Worm (Caenorhabditis elegans) whole organism, L1 larva: Measurements from ENCODE around the gene srg-45.
A peak's percentile ranks its signal among the peaks of the same experiment; 100 is the strongest.

Source experiments
- C04F5.9 ChIP-seq: sonication (generic microtip); optimal IDR thresholded peaks from 2 replicates; lab custom pipeline; 2016; ENCODE audit warnings: missing genetic modification characterization, missing compliant biosample characterization
- C16A3.4 ChIP-seq: fragments of 150-350 bp; optimal IDR thresholded peaks from 2 replicates; lab custom pipeline; 2014; ENCODE audit warnings: missing biosample characterization, missing genetic modification characterization
- aha-1 ChIP-seq: fragments of 150-350 bp; optimal IDR thresholded peaks from 2 replicates; lab custom pipeline; 2014; ENCODE audit warnings: missing biosample characterization, missing genetic modification characterization
- ama-1 ChIP-seq: fragments of 150-350 bp; optimal IDR thresholded peaks from 2 replicates; lab custom pipeline; 2014
- ceh-63 ChIP-seq: fragments of 200-800 bp; sonication (Bioruptor generic); optimal IDR thresholded peaks from 2 replicates; lab custom pipeline; 2018; ENCODE audit warnings: mild to moderate bottlenecking, missing genetic modification characterization, missing compliant biosample characterization
- ceh-82 ChIP-seq, 3 experiments: fragments of 150-350 bp in 1 of 3; sonication (generic microtip) in 2 of 3; optimal IDR thresholded peaks; 2 replicates each; lab custom pipeline; 2014 to 2017; ENCODE audit warnings: missing biosample characterization in 3 of 3, missing genetic modification characterization in 3 of 3
- ceh-90 ChIP-seq: sonication (generic microtip); optimal IDR thresholded peaks from 2 replicates; lab custom pipeline; 2016; ENCODE audit warnings: missing genetic modification characterization, missing compliant biosample characterization
- ces-1 ChIP-seq: fragments of 150-350 bp; optimal IDR thresholded peaks from 2 replicates; lab custom pipeline; 2014; ENCODE audit warnings: missing biosample characterization, missing genetic modification reagents, missing genetic modification characterization
- dpl-1 ChIP-seq, 3 experiments: fragments of 150-350 bp in 2 of 3; sonication (generic microtip) in 1 of 3; optimal IDR thresholded peaks; 2 replicates each; lab custom pipeline; 2014 to 2017; ENCODE audit warnings: missing biosample characterization in 3 of 3, missing genetic modification characterization in 3 of 3, missing genetic modification reagents in 3 of 3
- efl-3 ChIP-seq: fragments of 200-800 bp; sonication (Bioruptor generic); optimal IDR thresholded peaks from 2 replicates; lab custom pipeline; 2018; ENCODE audit warnings: mild to moderate bottlenecking, missing genetic modification characterization, missing compliant biosample characterization
- egl-27 ChIP-seq, 2 experiments: fragments of 150-350 bp in 1 of 2; sonication (generic microtip); optimal IDR thresholded peaks; 3 replicates each; lab custom pipeline; 2017 to 2018; ENCODE audit warnings: missing biosample characterization in 2 of 2, missing genetic modification characterization in 2 of 2, missing genetic modification reagents in 2 of 2
- elt-2 ChIP-seq: sonication (generic microtip); optimal IDR thresholded peaks from 2 replicates; lab custom pipeline; 2016; ENCODE audit warnings: missing genetic modification characterization, mild to moderate bottlenecking, inconsistent platforms, missing compliant biosample characterization, missing genetic modification reagents
- fkh-10 ChIP-seq: sonication (generic microtip); optimal IDR thresholded peaks from 2 replicates; lab custom pipeline; 2017; ENCODE audit warnings: missing biosample characterization, missing genetic modification reagents, missing genetic modification characterization
- fkh-8 ChIP-seq: sonication (generic microtip); optimal IDR thresholded peaks from 2 replicates; lab custom pipeline; 2016; ENCODE audit warnings: mild to moderate bottlenecking, missing genetic modification characterization, missing compliant biosample characterization
- fos-1 ChIP-seq: fragments of 150-350 bp; optimal IDR thresholded peaks from 2 replicates; lab custom pipeline; 2014; ENCODE audit warnings: missing biosample characterization, missing genetic modification characterization
- grh-1 ChIP-seq: fragments of 200-800 bp; sonication (Bioruptor generic); IDR thresholded peaks from 2 replicates; pipeline ENCODE4 v1.3.6; 2022; ENCODE audit warnings: missing genetic modification reagents, missing genetic modification characterization, missing compliant biosample characterization
- hlh-17 ChIP-seq: fragments of 200-800 bp; sonication (Bioruptor generic); optimal IDR thresholded peaks from 2 replicates; lab custom pipeline; 2018; ENCODE audit warnings: missing genetic modification characterization, mild to moderate bottlenecking, missing compliant biosample characterization, moderate library complexity, borderline replicate concordance
- hlh-4 ChIP-seq: sonication (generic microtip); optimal IDR thresholded peaks from 2 replicates; lab custom pipeline; 2016; ENCODE audit warnings: mild to moderate bottlenecking, missing genetic modification characterization, missing compliant biosample characterization
- hpl-2 ChIP-seq: fragments of 150-350 bp; optimal IDR thresholded peaks from 2 replicates; lab custom pipeline; 2014; ENCODE audit warnings: missing biosample characterization, missing genetic modification reagents, missing genetic modification characterization
- irx-1 ChIP-seq: sonication (generic microtip); optimal IDR thresholded peaks from 2 replicates; lab custom pipeline; 2016; ENCODE audit warnings: missing genetic modification characterization, missing compliant biosample characterization
- jun-1 ChIP-seq: fragments of 150-350 bp; optimal IDR thresholded peaks from 2 replicates; lab custom pipeline; 2014; ENCODE audit warnings: missing biosample characterization, missing genetic modification reagents, missing genetic modification characterization
- lin-13 ChIP-seq: fragments of 150-350 bp; optimal IDR thresholded peaks from 2 replicates; lab custom pipeline; 2014; ENCODE audit warnings: missing biosample characterization, missing genetic modification reagents, missing genetic modification characterization
- lin-15B ChIP-seq: fragments of 150-350 bp; sonication (generic microtip); optimal IDR thresholded peaks from 3 replicates; lab custom pipeline; 2014; ENCODE audit warnings: missing biosample characterization, missing genetic modification characterization
- lin-35 ChIP-seq, 2 experiments: fragments of 150-350 bp; optimal IDR thresholded peaks; 2 replicates each; lab custom pipeline; 2014; ENCODE audit warnings: missing biosample characterization in 2 of 2, missing genetic modification characterization in 2 of 2, missing genetic modification reagents in 2 of 2
- lin-39 ChIP-seq: fragments of 150-350 bp; optimal IDR thresholded peaks from 2 replicates; lab custom pipeline; 2014; ENCODE audit warnings: missing biosample characterization, missing genetic modification reagents, missing genetic modification characterization
- lir-3 ChIP-seq: sonication (generic microtip); optimal IDR thresholded peaks from 2 replicates; lab custom pipeline; 2016; ENCODE audit warnings: mild to moderate bottlenecking, missing genetic modification characterization, moderate library complexity, missing compliant biosample characterization; ENCODE audit not compliant: poor library complexity
- mab-9 ChIP-seq: fragments of 200-800 bp; sonication (Bioruptor generic); IDR thresholded peaks from 2 replicates; pipeline ENCODE4 v1.3.6; 2022; ENCODE audit warnings: missing genetic modification reagents, missing genetic modification characterization, missing compliant biosample characterization
- mef-2 ChIP-seq: fragments of 150-350 bp; optimal IDR thresholded peaks from 2 replicates; lab custom pipeline; 2014; ENCODE audit warnings: missing biosample characterization, missing genetic modification characterization
- mep-1 ChIP-seq: fragments of 150-350 bp; optimal IDR thresholded peaks from 2 replicates; lab custom pipeline; 2014; ENCODE audit warnings: missing biosample characterization, missing genetic modification characterization
- nhr-11 ChIP-seq: fragments of 150-350 bp; optimal IDR thresholded peaks from 2 replicates; lab custom pipeline; 2014; ENCODE audit warnings: missing biosample characterization, missing genetic modification characterization
- nhr-12 ChIP-seq: sonication (generic microtip); optimal IDR thresholded peaks from 2 replicates; lab custom pipeline; 2017; ENCODE audit warnings: missing biosample characterization, missing genetic modification characterization
- nhr-19 ChIP-seq: fragments of 200-800 bp; sonication (Bioruptor generic); conservative IDR thresholded peaks from 2 replicates; pipeline ENCODE4 v1.3.6; 2022; ENCODE audit warnings: missing genetic modification characterization, missing compliant biosample characterization
- nhr-20 ChIP-seq: sonication (generic microtip); optimal IDR thresholded peaks from 2 replicates; lab custom pipeline; 2016; ENCODE audit warnings: mild to moderate bottlenecking, missing genetic modification characterization, missing compliant biosample characterization
- nhr-237 ChIP-seq: fragments of 150-350 bp; optimal IDR thresholded peaks from 2 replicates; lab custom pipeline; 2014; ENCODE audit warnings: missing biosample characterization, missing genetic modification characterization
- nhr-28 ChIP-seq: fragments of 150-350 bp; optimal IDR thresholded peaks from 2 replicates; lab custom pipeline; 2014; ENCODE audit warnings: missing biosample characterization, missing genetic modification characterization
- nhr-76 ChIP-seq: sonication (generic microtip); optimal IDR thresholded peaks from 2 replicates; lab custom pipeline; 2017; ENCODE audit warnings: missing biosample characterization, missing genetic modification characterization
- nhr-84 ChIP-seq: sonication (generic microtip); optimal IDR thresholded peaks from 2 replicates; lab custom pipeline; 2017; ENCODE audit warnings: missing biosample characterization, missing genetic modification characterization
- nhr-85 ChIP-seq: sonication (generic microtip); peaks from one replicate; lab custom pipeline; 2016; ENCODE audit warnings: missing genetic modification characterization, inconsistent platforms, missing compliant biosample characterization
- nhr-90 ChIP-seq: sonication (generic microtip); optimal IDR thresholded peaks from 2 replicates; lab custom pipeline; 2016; ENCODE audit warnings: mild to moderate bottlenecking, missing genetic modification characterization, missing compliant biosample characterization; ENCODE audit not compliant: poor library complexity
- pag-3 ChIP-seq: sonication (generic microtip); optimal IDR thresholded peaks from 2 replicates; lab custom pipeline; 2017; ENCODE audit warnings: missing genetic modification characterization, mild to moderate bottlenecking, missing compliant biosample characterization, antibody characterized with exemption, borderline replicate concordance; ENCODE audit not compliant: insufficient read depth
- pax-3 ChIP-seq: fragments of 200-800 bp; sonication (Bioruptor generic); optimal IDR thresholded peaks from 2 replicates; lab custom pipeline; 2018; ENCODE audit warnings: mild to moderate bottlenecking, missing genetic modification characterization, moderate library complexity, missing compliant biosample characterization
- pqm-1 ChIP-seq: sonication (generic microtip); optimal IDR thresholded peaks from 3 replicates; lab custom pipeline; 2017; ENCODE audit warnings: missing biosample characterization, missing genetic modification characterization
- rnt-1 ChIP-seq: sonication (generic microtip); optimal IDR thresholded peaks from 2 replicates; lab custom pipeline; 2016; ENCODE audit warnings: mild to moderate bottlenecking, missing genetic modification characterization, moderate library complexity, missing compliant biosample characterization
- skn-1 ChIP-seq: fragments of 150-350 bp; optimal IDR thresholded peaks from 2 replicates; lab custom pipeline; 2014; ENCODE audit warnings: missing biosample characterization, missing genetic modification characterization
- snu-23 ChIP-seq: sonication (generic microtip); optimal IDR thresholded peaks from 2 replicates; lab custom pipeline; 2016; ENCODE audit warnings: missing genetic modification characterization, missing compliant biosample characterization
- sptf-1 ChIP-seq: fragments of 150-350 bp; optimal IDR thresholded peaks from 2 replicates; lab custom pipeline; 2014; ENCODE audit warnings: missing biosample characterization, missing genetic modification characterization
- swsn-7 ChIP-seq: sonication (generic microtip); optimal IDR thresholded peaks from 2 replicates; lab custom pipeline; 2016; ENCODE audit warnings: missing genetic modification characterization, missing compliant biosample characterization
- tlp-1 ChIP-seq: fragments of 150-350 bp; optimal IDR thresholded peaks from 2 replicates; lab custom pipeline; 2014; ENCODE audit warnings: missing biosample characterization, missing genetic modification characterization
- unc-130 ChIP-seq: fragments of 150-350 bp; optimal IDR thresholded peaks from 2 replicates; lab custom pipeline; 2017; ENCODE audit warnings: missing biosample characterization, missing genetic modification characterization, inconsistent platforms
- vab-15 ChIP-seq: sonication (generic microtip); optimal IDR thresholded peaks from 2 replicates; lab custom pipeline; 2017; ENCODE audit warnings: missing genotype, mild to moderate bottlenecking, missing genetic modification characterization, missing compliant biosample characterization
- xbp-1 ChIP-seq: sonication (generic microtip); optimal IDR thresholded peaks from 2 replicates; lab custom pipeline; 2016; ENCODE audit warnings: missing genetic modification characterization, missing compliant biosample characterization
- zip-4 ChIP-seq: fragments of 200-800 bp; sonication (Bioruptor generic); optimal IDR thresholded peaks from 2 replicates; lab custom pipeline; 2018; ENCODE audit warnings: mild to moderate bottlenecking, missing genetic modification characterization, moderate library complexity, missing compliant biosample characterization
- ztf-4 ChIP-seq: fragments of 150-350 bp; optimal IDR thresholded peaks from 2 replicates; lab custom pipeline; 2014; ENCODE audit warnings: missing biosample characterization, missing genetic modification characterization

The srg-45 gene

ce11 chrV:12343419-12343969 is 36.2 kb downstream of the srg-45 start, which contains the start of gene tomm-20 (continued):
- TF ChIP-seq lin-39 (tag; lab: Kevin White, UChicago) (peak; percentile 95), hlh-4 (tag; lab: Kevin White, UChicago) (no peak), dpl-1 (GFP tag; optimal IDR thresholded peaks at IDR 0.05; lab: Kevin White, UChicago) (peak; percentile 98 to 99 (median 99)), egl-27 (tag; optimal IDR thresholded peaks at IDR 0.05; lab: Kevin White, UChicago) (no peak), fkh-10 (GFP tag; lab: Kevin White, UChicago) (peak; percentile 39), nhr-20 (tag; lab: Kevin White, UChicago) (peak; percentile 95), hpl-2 (GFP tag; lab: Kevin White, UChicago) (peak; percentile 69), jun-1 (tag; lab: Kevin White, UChicago) (peak; percentile 85), unc-130 (tag; lab: Kevin White, UChicago) (peak; percentile 93), vab-15 (tag; lab: Kevin White, UChicago) (peak; percentile 58), zip-4 (GFP tag; lab: Kevin White, UChicago) (peak; percentile 83), lin-15B (peak; percentile 84), swsn-7 (peak; percentile 95), nhr-11 (tag; lab: Kevin White, UChicago) (peak; percentile 88), lin-13 (GFP tag; lab: Kevin White, UChicago) (peak; percentile 92), nhr-12 (no peak), nhr-84 (tag; lab: Kevin White, UChicago) (no peak), mab-9 (GFP tag; lab: Robert Waterston, UW) (peak; percentile 89), lir-3 (tag; lab: Kevin White, UChicago) (peak; percentile 79), nhr-19 (peak; percentile 96), sptf-1 (tag; lab: Kevin White, UChicago) (no peak), ztf-4 (peak; percentile 87), mef-2 (peak; percentile 59), aha-1 (tag; lab: Kevin White, UChicago) (peak; percentile 69), xbp-1 (peak; percentile 93), pag-3 (tag; lab: Kevin White, UChicago) (peak; percentile 52), ceh-90 (tag; lab: Kevin White, UChicago) (peak; percentile 40), C16A3.4 (tag; lab: Kevin White, UChicago) (peak; percentile 96), ceh-63 (no peak), lin-35 (GFP tag; optimal IDR thresholded peaks at IDR 0.05; lab: Kevin White, UChicago) (peak; percentile 99), mep-1 (peak; percentile 99), rnt-1 (tag; lab: Kevin White, UChicago) (peak; percentile 96), pqm-1 (tag; lab: Kevin White, UChicago) (no peak), efl-3 (peak; percentile 44), irx-1 (peak; percentile 89), snu-23 (GFP tag; lab: Kevin White, UChicago) (peak; percentile 96), fkh-8 (peak; percentile 86), nhr-90 (tag; lab: Kevin White, UChicago) (peak; percentile 97), nhr-237 (peak; percentile 74), fos-1 (tag; lab: Kevin White, UChicago) (peak; percentile 88), ceh-82 (tag; optimal IDR thresholded peaks at IDR 0.05; lab: Kevin White, UChicago) (peak; percentile 93 to 96 (median 94)), nhr-85 (tag; lab: Kevin White, UChicago) (peak; percentile 97), ama-1 (lab: Kevin White, UChicago) (peak; percentile 83), nhr-28 (tag; lab: Kevin White, UChicago) (no peak), nhr-76 (tag; lab: Kevin White, UChicago) (no peak), hlh-17 (GFP tag; lab: Kevin White, UChicago) (no peak), grh-1 (GFP tag; lab: Robert Waterston, UW) (peak; percentile 93), skn-1 (peak; percentile 90), pax-3 (peak; percentile 95), ces-1 (GFP tag; lab: Kevin White, UChicago) (no peak), tlp-1 (no peak), C04F5.9 (tag; lab: Kevin White, UChicago) (peak; percentile 62), elt-2 (tag; lab: Kevin White, UChicago) (peak; percentile 72)
